Worm (Caenorhabditis elegans) whole organism, L4 larva: ENCODE data around the gene C01B10.7.

ENCODE experiments used
- D1046.2 ChIP-seq: fragments of 200-800 bp; sonication (Bioruptor generic); IDR thresholded peaks from 2 replicates; pipeline ENCODE4 v1.3.6; 2022; ENCODE audit warnings: missing genetic modification characterization, missing compliant biosample characterization
- F49E8.2 ChIP-seq: sonication (generic microtip); optimal IDR thresholded peaks from 2 replicates; lab custom pipeline; 2016; ENCODE audit warnings: missing compliant biosample characterization, mild to moderate bottlenecking, missing genetic modification characterization, borderline replicate concordance
- T20F7.1 ChIP-seq: fragments of 200-800 bp; sonication (Bioruptor generic); optimal IDR thresholded peaks from 2 replicates; lab custom pipeline; 2018; ENCODE audit warnings: mild to moderate bottlenecking, missing genetic modification characterization, missing compliant biosample characterization
- Y48G9A.11 ChIP-seq: fragments of 200-800 bp; sonication (Bioruptor generic); IDR thresholded peaks from 2 replicates; pipeline ENCODE4 v1.3.6; 2022; ENCODE audit warnings: missing genetic modification reagents, missing genetic modification characterization, missing compliant biosample characterization
- Y5F2A.4 ChIP-seq: fragments of 200-800 bp; sonication (Bioruptor generic); optimal IDR thresholded peaks from 2 replicates; lab custom pipeline; 2018; ENCODE audit warnings: mild to moderate bottlenecking, missing genetic modification characterization, missing compliant biosample characterization
- ZK337.2 ChIP-seq: fragments of 200-800 bp; sonication (Bioruptor generic); IDR thresholded peaks from 2 replicates; pipeline ENCODE4 v1.3.6; 2022; ENCODE audit warnings: missing genetic modification reagents, missing genetic modification characterization, missing compliant biosample characterization
- aha-1 ChIP-seq: fragments of 150-350 bp; peaks from one replicate; lab custom pipeline; 2014; ENCODE audit warnings: missing biosample characterization, missing genetic modification characterization
- ama-1 ChIP-seq: fragments of 150-350 bp; optimal IDR thresholded peaks from 2 replicates; lab custom pipeline; 2014; ENCODE audit warnings: inconsistent platforms, mixed read lengths
- arid-1 ChIP-seq: fragments of 200-800 bp; sonication (Bioruptor generic); conservative IDR thresholded peaks from 2 replicates; pipeline ENCODE4 v1.3.6; 2022; ENCODE audit warnings: missing genetic modification reagents, missing genetic modification characterization, missing compliant biosample characterization
- ceh-20 ChIP-seq: fragments of 200-800 bp; sonication (Bioruptor generic); IDR thresholded peaks from 2 replicates; pipeline ENCODE4 v1.3.6; 2022; ENCODE audit warnings: missing genetic modification reagents, missing genetic modification characterization, missing compliant biosample characterization
- ceh-32 ChIP-seq: sonication (generic microtip); optimal IDR thresholded peaks from 2 replicates; lab custom pipeline; 2016; ENCODE audit warnings: mild to moderate bottlenecking, missing genetic modification characterization, missing compliant biosample characterization; ENCODE audit not compliant: poor library complexity
- ceh-44 ChIP-seq: fragments of 200-800 bp; sonication (Bioruptor generic); IDR thresholded peaks from 2 replicates; pipeline ENCODE4 v1.3.6; 2022; ENCODE audit warnings: missing genetic modification reagents, missing genetic modification characterization, missing compliant biosample characterization
- daf-16 ChIP-seq, 3 experiments: sonication (generic microtip); optimal IDR thresholded peaks; 2 replicates each; lab custom pipeline; 2016 to 2017; ENCODE audit warnings: missing genetic modification characterization in 3 of 3, missing genetic modification reagents in 3 of 3, mild to moderate bottlenecking in 2 of 3, missing compliant biosample characterization in 2 of 3, missing biosample characterization in 1 of 3, moderate library complexity in 1 of 3
- duxl-1 ChIP-seq: sonication (generic microtip); optimal IDR thresholded peaks from 2 replicates; lab custom pipeline; 2016; ENCODE audit warnings: mild to moderate bottlenecking, missing genetic modification characterization, moderate library complexity, missing compliant biosample characterization; ENCODE audit not compliant: poor library complexity
- egl-27 ChIP-seq: sonication (generic microtip); optimal IDR thresholded peaks from 3 replicates; lab custom pipeline; 2017; ENCODE audit warnings: missing biosample characterization, missing genetic modification reagents, missing genetic modification characterization
- hif-1 ChIP-seq, 2 experiments: sonication (generic microtip); optimal IDR thresholded peaks; 2 replicates each; lab custom pipeline; 2016 to 2017; ENCODE audit warnings: missing compliant biosample characterization in 2 of 2, missing genetic modification characterization in 2 of 2, missing genetic modification reagents in 2 of 2, missing genotype in 2 of 2, mild to moderate bottlenecking in 1 of 2
- hlh-11 ChIP-seq: fragments of 200-800 bp; sonication (Bioruptor generic); optimal IDR thresholded peaks from 2 replicates; lab custom pipeline; 2018; ENCODE audit warnings: mild to moderate bottlenecking, missing genetic modification characterization, missing compliant biosample characterization
- lin-1 ChIP-seq: fragments of 200-800 bp; sonication (Bioruptor generic); IDR thresholded peaks from 2 replicates; pipeline ENCODE4 v1.3.6; 2022; ENCODE audit warnings: missing genetic modification reagents, missing genetic modification characterization, missing compliant biosample characterization
- lsy-2 ChIP-seq, 2 experiments: fragments of 150-350 bp in 1 of 2; sonication (generic microtip) in 1 of 2; optimal IDR thresholded peaks; 2 replicates each; lab custom pipeline; 2014 to 2017; ENCODE audit warnings: missing biosample characterization in 2 of 2, missing genetic modification characterization in 2 of 2
- madf-5 ChIP-seq, 2 experiments: fragments of 200-800 bp; sonication (Bioruptor generic); IDR thresholded peaks; 2 replicates each; pipeline ENCODE4 v1.3.6; 2022; ENCODE audit warnings: missing compliant biosample characterization in 2 of 2, missing genetic modification characterization in 2 of 2
- mdt-29 ChIP-seq: fragments of 200-800 bp; sonication (Bioruptor generic); IDR thresholded peaks from 2 replicates; pipeline ENCODE4 v1.3.6; 2022; ENCODE audit warnings: missing genetic modification reagents, missing genetic modification characterization, missing compliant biosample characterization
- mes-2 ChIP-seq: sonication (generic microtip); optimal IDR thresholded peaks from 2 replicates; lab custom pipeline; 2016; ENCODE audit warnings: missing genotype, mild to moderate bottlenecking, missing genetic modification characterization, missing compliant biosample characterization; ENCODE audit not compliant: poor library complexity, severe bottlenecking
- nhr-102 ChIP-seq: sonication (generic microtip); optimal IDR thresholded peaks from 2 replicates; lab custom pipeline; 2016; ENCODE audit warnings: mild to moderate bottlenecking, missing genetic modification characterization, moderate library complexity, missing compliant biosample characterization
- nhr-11 ChIP-seq: fragments of 150-350 bp; optimal IDR thresholded peaks from 2 replicates; lab custom pipeline; 2014; ENCODE audit warnings: missing biosample characterization, missing genetic modification characterization
- nhr-25 ChIP-seq: sonication (generic microtip); optimal IDR thresholded peaks from 2 replicates; lab custom pipeline; 2017; ENCODE audit warnings: missing genetic modification characterization, mild to moderate bottlenecking, missing compliant biosample characterization, antibody characterized with exemption, moderate library complexity, borderline replicate concordance; ENCODE audit not compliant: insufficient read depth
- nhr-28 ChIP-seq: fragments of 150-350 bp; optimal IDR thresholded peaks from 2 replicates; lab custom pipeline; 2014; ENCODE audit warnings: missing biosample characterization, missing genetic modification characterization
- nhr-48 ChIP-seq: sonication (generic microtip); optimal IDR thresholded peaks from 2 replicates; lab custom pipeline; 2016; ENCODE audit warnings: mild to moderate bottlenecking, missing genetic modification characterization, missing compliant biosample characterization
- pha-4 ChIP-seq, 2 experiments: fragments of 150-350 bp in 1 of 2; fragments of 200-800 bp in 1 of 2; sonication (Bioruptor generic) in 1 of 2; IDR thresholded peaks in 1 of 2; optimal IDR thresholded peaks in 1 of 2; 2 replicates each; pipeline versions ENCODE4 v1.3.6 to Lab custom; 2014 to 2022; ENCODE audit warnings: missing genetic modification characterization in 2 of 2, missing genetic modification reagents in 2 of 2, missing biosample characterization in 1 of 2, missing compliant biosample characterization in 1 of 2
- saeg-2 ChIP-seq: fragments of 200-800 bp; sonication (Bioruptor generic); IDR thresholded peaks from 2 replicates; pipeline ENCODE4 v1.3.6; 2022; ENCODE audit warnings: missing genetic modification reagents, missing genetic modification characterization, missing compliant biosample characterization
- sdz-12 ChIP-seq: fragments of 200-800 bp; sonication (Bioruptor generic); optimal IDR thresholded peaks from 2 replicates; lab custom pipeline; 2018; ENCODE audit warnings: mild to moderate bottlenecking, missing genetic modification characterization, missing compliant biosample characterization
- set-16 ChIP-seq: fragments of 200-800 bp; sonication (Bioruptor generic); IDR thresholded peaks from 2 replicates; pipeline ENCODE4 v1.3.6; 2022; ENCODE audit warnings: missing genetic modification reagents, missing genetic modification characterization, missing compliant biosample characterization
- snpc-1.2 ChIP-seq: fragments of 200-800 bp; sonication (Bioruptor generic); IDR thresholded peaks from 2 replicates; pipeline ENCODE4 v1.3.6; 2022; ENCODE audit warnings: missing genetic modification reagents, missing genetic modification characterization, missing compliant biosample characterization
- snpc-4 ChIP-seq: fragments of 150-350 bp; optimal IDR thresholded peaks from 2 replicates; lab custom pipeline; 2014; ENCODE audit warnings: missing biosample characterization, missing genetic modification characterization
- spr-1 ChIP-seq: sonication (generic microtip); optimal IDR thresholded peaks from 2 replicates; lab custom pipeline; 2016; ENCODE audit warnings: mild to moderate bottlenecking, missing genetic modification characterization, missing compliant biosample characterization
- tag-97 ChIP-seq: fragments of 200-800 bp; sonication (Bioruptor generic); IDR thresholded peaks from 2 replicates; pipeline ENCODE4 v1.3.6; 2022; ENCODE audit warnings: missing genetic modification characterization, missing compliant biosample characterization
- zag-1 ChIP-seq: fragments of 150-350 bp; optimal IDR thresholded peaks from 2 replicates; lab custom pipeline; 2014; ENCODE audit warnings: missing biosample characterization, missing genetic modification characterization
- zfp-2 ChIP-seq: sonication (generic microtip); optimal IDR thresholded peaks from 2 replicates; lab custom pipeline; 2016; ENCODE audit warnings: mild to moderate bottlenecking, missing genetic modification characterization, missing compliant biosample characterization
- ztf-11 ChIP-seq: fragments of 150-350 bp; optimal IDR thresholded peaks from 2 replicates; lab custom pipeline; 2014; ENCODE audit warnings: missing biosample characterization, missing genetic modification characterization
- ztf-7 ChIP-seq: fragments of 150-350 bp; optimal IDR thresholded peaks from 2 replicates; lab custom pipeline; 2014; ENCODE audit warnings: missing biosample characterization, missing genetic modification characterization

Gene C01B10.7

ce11 chrIV:6655747-6656146, 17.4 kb downstream of the C01B10.7 start (continued):
- TF ChIP-seq zag-1 (tag; lab: Kevin White, UChicago) = no peak
- TF ChIP-seq nhr-102 = no peak
- no peak for TF ChIP-seq D1046.2
- TF ChIP-seq duxl-1 (tag; lab: Kevin White, UChicago) = no peak
- TF ChIP-seq egl-27 = no peak
- no peak for TF ChIP-seq Y48G9A.11 (GFP tag; lab: Robert Waterston, UW)
- TF ChIP-seq ama-1 (lab: Kevin White, UChicago) = no peak
- TF ChIP-seq ceh-32 (tag; lab: Kevin White, UChicago) = no peak

- TF ChIP-seq ceh-20 (GFP tag; lab: Robert Waterston, UW) (no peak), zfp-2 (tag; lab: Kevin White, UChicago) (no peak), ZK337.2 (GFP tag; lab: Robert Waterston, UW) (no peak), madf-5 (GFP tag; IDR thresholded peaks at IDR 0.05; lab: Robert Waterston, UW) (no peak), mdt-29 (GFP tag; lab: Robert Waterston, UW) (no peak), nhr-11 (no peak), snpc-1.2 (GFP tag; lab: Robert Waterston, UW) (no peak), saeg-2 (no peak), daf-16 (GFP tag; optimal IDR thresholded peaks at IDR 0.05; lab: Kevin White, UChicago) (no peak), daf-16 (tag; optimal IDR thresholded peaks at IDR 0.05; lab: Kevin White, UChicago) (no peak), lin-1 (GFP tag; lab: Robert Waterston, UW) (no peak), nhr-25 (tag; lab: Kevin White, UChicago) (no peak), nhr-28 (peak; percentile 32), tag-97 (GFP tag; lab: Robert Waterston, UW) (no peak), Y5F2A.4 (no peak), hlh-11 (tag; lab: Kevin White, UChicago) (peak; percentile 3), T20F7.1 (GFP tag; lab: Kevin White, UChicago) (no peak), ztf-11 (no peak), aha-1 (tag; lab: Kevin White, UChicago) (peak; percentile 26), Y48G9A.11 (GFP tag; lab: Robert Waterston, UW) (no peak)
These were observed 19.2 kb downstream of the C01B10.7 start, which contains the start of gene C01B10.11 for ce11 chrIV:6657519-6658031. TSS of gene C01B10.11 (plus strand) at chrIV:6657981.

- TF ChIP-seq lsy-2 (tag; optimal IDR thresholded peaks at IDR 0.05; lab: Kevin White, UChicago) (no peak), F49E8.2 (tag; lab: Kevin White, UChicago) (peak; percentile 93), ama-1 (lab: Kevin White, UChicago) (peak; percentile 78), ceh-44 (GFP tag; lab: Robert Waterston, UW) (0 out of 2 replicates have a peak, but pooled peaks have one; percentile 27), pha-4 (GFP tag; IDR thresholded peaks at IDR 0.05; lab: Robert Waterston, UW) (no peak), pha-4 (tag; optimal IDR thresholded peaks at IDR 0.05; lab: Kevin White, UChicago) (no peak), snpc-4 (tag; lab: Kevin White, UChicago) (peak; percentile 11), nhr-48 (no peak), spr-1 (tag; lab: Kevin White, UChicago) (no peak), set-16 (GFP tag; lab: Robert Waterston, UW) (no peak), snpc-1.2 (GFP tag; lab: Robert Waterston, UW) (peak; percentile 97), sdz-12 (no peak), arid-1 (no peak), ztf-7 (no peak), hif-1 (tag; optimal IDR thresholded peaks at IDR 0.05; lab: Kevin White, UChicago) (no peak), mes-2 (tag; lab: Kevin White, UChicago) (peak; percentile 32), nhr-11 (no peak)
These were observed 26.0 kb downstream of the C01B10.7 start for ce11 chrIV:6664336-6664735.
